Fruit fly (Drosophila melanogaster) whole organism, prepupa: ENCODE data around the gene CG4362.

Source experiments
- CG16779 ChIP-seq: fragments of 200-800 bp; sonication (Bioruptor generic); optimal IDR thresholded peaks from 3 replicates; lab custom pipeline; 2017; ENCODE audit warnings: missing biosample characterization, mild to moderate bottlenecking, missing genetic modification characterization
- CG8319 ChIP-seq: fragments of 200-800 bp; sonication (Bioruptor generic); optimal IDR thresholded peaks from 3 replicates; lab custom pipeline; 2016; ENCODE audit warnings: missing biosample characterization, missing genetic modification characterization
- dac ChIP-seq: fragments of 200-800 bp; sonication (Bioruptor generic); optimal IDR thresholded peaks from 2 replicates; lab custom pipeline; 2017; ENCODE audit warnings: missing biosample characterization, mild to moderate bottlenecking, missing genetic modification characterization
- dsx ChIP-seq: fragments of 200-800 bp; optimal IDR thresholded peaks from 3 replicates; lab custom pipeline; 2019; ENCODE audit warnings: missing biosample characterization, mild to moderate bottlenecking, missing genetic modification characterization, moderate library complexity; ENCODE audit not compliant: poor library complexity, severe bottlenecking
- spab ChIP-seq: fragments of 200-800 bp; sonication (Bioruptor generic); optimal IDR thresholded peaks from 2 replicates; lab custom pipeline; 2017; ENCODE audit warnings: missing biosample characterization, mild to moderate bottlenecking, missing genetic modification characterization, missing genetic modification reagents
- vri ChIP-seq: fragments of 200-800 bp; sonication (Bioruptor generic); optimal IDR thresholded peaks from 3 replicates; lab custom pipeline; 2016; ENCODE audit warnings: missing biosample characterization, mild to moderate bottlenecking, missing genetic modification characterization

- TF ChIP-seq CG8319 (no peak), vri (no peak), CG16779 (tag; lab: Kevin White, UChicago) (no peak), dsx (GFP tag; lab: Kevin White, UChicago) (no peak), dac (GFP tag; lab: Kevin White, UChicago) (no peak), spab (GFP tag; lab: Kevin White, UChicago) (no peak)
These were observed 42.9 kb upstream of the CG4362 start for dm6 chr3R:20350278-20350677.
